Fruit fly (Drosophila melanogaster) whole organism, embryonic: ENCODE data around the gene CG33941.

Experiments used
- Adf1 ChIP-seq: fragments of 200-800 bp; sonication (Bioruptor generic); IDR thresholded peaks from 2 replicates; pipeline ENCODE4 v1.3.6; 2022; ENCODE audit warnings: missing biosample characterization, missing genetic modification characterization
- B-H1 ChIP-seq: fragments of 200-800 bp; sonication (Bioruptor generic); IDR thresholded peaks from 3 replicates; pipeline ENCODE4 v1.3.6; 2022; ENCODE audit warnings: missing biosample characterization, missing genetic modification characterization
- BtbVII ChIP-seq: fragments of 200-800 bp; sonication (Bioruptor generic); optimal IDR thresholded peaks from 3 replicates; lab custom pipeline; 2017; ENCODE audit warnings: missing biosample characterization, mild to moderate bottlenecking, missing genetic modification characterization
- CG1024 ChIP-seq: fragments of 200-800 bp; sonication (Bioruptor generic); IDR thresholded peaks from 2 replicates; pipeline ENCODE4 v1.3.6; 2022; ENCODE audit warnings: missing biosample characterization, missing genetic modification characterization
- CG12744 ChIP-seq: fragments of 200-800 bp; sonication (Bioruptor generic); optimal IDR thresholded peaks from 2 replicates; lab custom pipeline; 2016; ENCODE audit warnings: missing biosample characterization, missing genetic modification characterization
- CG13775 ChIP-seq: fragments of 200-800 bp; sonication (Bioruptor generic); optimal IDR thresholded peaks from 3 replicates; lab custom pipeline; 2017; ENCODE audit warnings: missing biosample characterization, mild to moderate bottlenecking, missing genetic modification characterization
- CG15479 ChIP-seq: fragments of 200-800 bp; sonication (Bioruptor generic); optimal IDR thresholded peaks from 3 replicates; lab custom pipeline; 2019; ENCODE audit warnings: missing biosample characterization, mild to moderate bottlenecking, missing genetic modification characterization, moderate library complexity
- CG1603 ChIP-seq: fragments of 200-800 bp; sonication (Bioruptor generic); optimal IDR thresholded peaks from 2 replicates; lab custom pipeline; 2019; ENCODE audit warnings: missing biosample characterization, mild to moderate bottlenecking, missing genetic modification characterization, moderate library complexity
- CG1832 ChIP-seq: fragments of 200-800 bp; sonication (Bioruptor generic); optimal IDR thresholded peaks from 2 replicates; lab custom pipeline; 2017; ENCODE audit warnings: missing biosample characterization, mild to moderate bottlenecking, missing genetic modification characterization, inconsistent platforms
- CG2875 ChIP-seq: fragments of 200-800 bp; sonication (Bioruptor generic); optimal IDR thresholded peaks from 2 replicates; lab custom pipeline; 2017; ENCODE audit warnings: missing biosample characterization, mild to moderate bottlenecking, missing genetic modification characterization, missing genetic modification reagents
- CG3838 ChIP-seq: fragments of 200-800 bp; sonication (Bioruptor generic); optimal IDR thresholded peaks from 3 replicates; lab custom pipeline; 2016; ENCODE audit warnings: missing biosample characterization, missing genetic modification characterization
- CG3847 ChIP-seq: fragments of 200-800 bp; sonication (Bioruptor generic); IDR thresholded peaks from 2 replicates; pipeline ENCODE4 v1.3.6; 2022; ENCODE audit warnings: missing biosample characterization, missing genetic modification characterization
- CG7372 ChIP-seq: fragments of 200-800 bp; sonication (Bioruptor generic); IDR thresholded peaks from 2 replicates; pipeline ENCODE4 v1.3.6; 2022; ENCODE audit warnings: missing biosample characterization, missing genetic modification characterization
- CG7745 ChIP-seq: fragments of 200-800 bp; sonication (Bioruptor generic); optimal IDR thresholded peaks from 2 replicates; lab custom pipeline; 2018; ENCODE audit warnings: missing biosample characterization, mild to moderate bottlenecking, missing genetic modification characterization, moderate library complexity
- CG7987 ChIP-seq: fragments of 200-800 bp; sonication (Bioruptor generic); optimal IDR thresholded peaks from 2 replicates; lab custom pipeline; 2018; ENCODE audit warnings: missing biosample characterization, mild to moderate bottlenecking, missing genetic modification characterization, moderate library complexity
- CHES-1-like ChIP-seq: fragments of 200-800 bp; sonication (Bioruptor generic); optimal IDR thresholded peaks from 2 replicates; lab custom pipeline; 2016; ENCODE audit warnings: missing biosample characterization, missing genetic modification characterization
- Chrac-16 ChIP-seq: fragments of 200-800 bp; sonication (Bioruptor generic); optimal IDR thresholded peaks from 3 replicates; lab custom pipeline; 2016; ENCODE audit warnings: missing biosample characterization, missing genetic modification characterization
- CoRest ChIP-seq: fragments of 200-800 bp; sonication (Bioruptor generic); optimal IDR thresholded peaks from 3 replicates; lab custom pipeline; 2018; ENCODE audit warnings: missing biosample characterization, mild to moderate bottlenecking, missing genetic modification characterization, moderate library complexity
- D19A ChIP-seq: fragments of 200-800 bp; optimal IDR thresholded peaks from 3 replicates; lab custom pipeline; 2019; ENCODE audit warnings: missing biosample characterization, mild to moderate bottlenecking, missing genetic modification characterization, moderate library complexity
- D19B ChIP-seq: fragments of 200-800 bp; sonication (Bioruptor generic); optimal IDR thresholded peaks from 2 replicates; lab custom pipeline; 2017; ENCODE audit warnings: missing biosample characterization, mild to moderate bottlenecking, missing genetic modification characterization
- Dek ChIP-seq: fragments of 200-800 bp; sonication (Bioruptor generic); optimal IDR thresholded peaks from 3 replicates; lab custom pipeline; 2019; ENCODE audit warnings: missing biosample characterization, mild to moderate bottlenecking, missing genetic modification characterization, moderate library complexity
- Ets65A ChIP-seq: fragments of 200-800 bp; sonication (Bioruptor generic); peaks from one replicate; lab custom pipeline; 2016; ENCODE audit warnings: missing biosample characterization, missing genetic modification characterization
- Ets97D ChIP-seq: fragments of 200-800 bp; sonication (Bioruptor generic); optimal IDR thresholded peaks from 3 replicates; lab custom pipeline; 2016; ENCODE audit warnings: missing biosample characterization, missing genetic modification characterization
- Fer3 ChIP-seq: fragments of 200-800 bp; sonication (Bioruptor generic); optimal IDR thresholded peaks from 2 replicates; lab custom pipeline; 2018; ENCODE audit warnings: missing biosample characterization, mild to moderate bottlenecking, missing genetic modification characterization, moderate library complexity
- Hmr ChIP-seq: fragments of 200-800 bp; sonication (Bioruptor generic); optimal IDR thresholded peaks from 3 replicates; lab custom pipeline; 2017; ENCODE audit warnings: mild to moderate bottlenecking, missing biosample characterization, missing genetic modification reagents, missing genetic modification characterization
- Lpt ChIP-seq: fragments of >200 bp; optimal IDR thresholded peaks from 2 replicates; lab custom pipeline; 2018; ENCODE audit warnings: missing biosample characterization, missing genetic modification characterization
- Mrtf ChIP-seq: fragments of 200-800 bp; sonication (Bioruptor generic); IDR thresholded peaks from 3 replicates; pipeline ENCODE4 v1.3.6; 2022; ENCODE audit warnings: missing biosample characterization, missing genetic modification characterization
- Pdp1 ChIP-seq, 2 experiments: fragments of 200-800 bp; sonication (Bioruptor generic); optimal IDR thresholded peaks; 3 replicates each; lab custom pipeline; 2016; ENCODE audit warnings: missing biosample characterization in 2 of 2, missing genetic modification characterization in 2 of 2, mild to moderate bottlenecking in 1 of 2, moderate library complexity in 1 of 2
- Scr ChIP-seq: fragments of 200-800 bp; sonication (Bioruptor generic); IDR thresholded peaks from 2 replicates; pipeline ENCODE4 v1.3.6; 2022; ENCODE audit warnings: missing biosample characterization, missing genetic modification characterization; ENCODE audit not compliant: partially characterized antibody
- Six4 ChIP-seq: fragments of 200-800 bp; sonication (Bioruptor generic); optimal IDR thresholded peaks from 2 replicates; lab custom pipeline; 2016; ENCODE audit warnings: missing biosample characterization, missing genetic modification characterization
- Sox100B ChIP-seq: fragments of 200-800 bp; sonication (Bioruptor generic); optimal IDR thresholded peaks from 3 replicates; lab custom pipeline; 2018; ENCODE audit warnings: missing biosample characterization, mild to moderate bottlenecking, missing genetic modification characterization
- Usf ChIP-seq: fragments of 200-800 bp; sonication (Bioruptor generic); optimal IDR thresholded peaks from 2 replicates; lab custom pipeline; 2017; ENCODE audit warnings: missing genotype, missing biosample characterization, missing genetic modification characterization
- al ChIP-seq: fragments of 200-800 bp; sonication (Bioruptor generic); IDR thresholded peaks from 2 replicates; pipeline ENCODE4 v1.3.6; 2022; ENCODE audit warnings: missing biosample characterization, missing genetic modification characterization
- bigmax ChIP-seq: fragments of 200-800 bp; sonication (Bioruptor generic); optimal IDR thresholded peaks from 2 replicates; lab custom pipeline; 2018; ENCODE audit warnings: missing biosample characterization, mild to moderate bottlenecking, missing genetic modification characterization
- crol ChIP-seq: fragments of 200-800 bp; sonication (Bioruptor generic); IDR thresholded peaks from 2 replicates; pipeline ENCODE4 v1.3.6; 2022; ENCODE audit warnings: missing biosample characterization, missing genetic modification characterization
- dan ChIP-seq: fragments of 200-800 bp; sonication (Bioruptor generic); IDR thresholded peaks from 2 replicates; pipeline ENCODE4 v1.3.6; 2022; ENCODE audit warnings: missing biosample characterization, missing genetic modification characterization
- dati ChIP-seq: fragments of 200-800 bp; sonication (Bioruptor generic); IDR thresholded peaks from 2 replicates; pipeline ENCODE4 v1.3.6; 2022; ENCODE audit warnings: missing biosample characterization, missing genetic modification characterization
- fd102C ChIP-seq: fragments of 200-800 bp; sonication (Bioruptor generic); optimal IDR thresholded peaks from 2 replicates; lab custom pipeline; 2018; ENCODE audit warnings: missing biosample characterization, mild to moderate bottlenecking, missing genetic modification characterization, moderate library complexity
- gt ChIP-seq: fragments of 200-800 bp; sonication (Bioruptor generic); IDR thresholded peaks from 2 replicates; pipeline ENCODE4 v1.3.6; 2022; ENCODE audit warnings: missing biosample characterization, missing genetic modification characterization
- hb ChIP-seq: fragments of 200-800 bp; sonication (Bioruptor generic); IDR thresholded peaks from 3 replicates; pipeline ENCODE4 v1.3.6; 2022; ENCODE audit warnings: missing biosample characterization, missing genetic modification characterization; ENCODE audit not compliant: partially characterized antibody
- lmd ChIP-seq: fragments of 200-800 bp; sonication (Bioruptor generic); IDR thresholded peaks from 2 replicates; pipeline ENCODE4 v1.3.6; 2022; ENCODE audit warnings: missing biosample characterization, missing genetic modification characterization
- lov ChIP-seq, 2 experiments: fragments of 200-800 bp in 1 of 2; fragments of >200 bp in 1 of 2; sonication (Bioruptor generic) in 1 of 2; IDR thresholded peaks in 1 of 2; optimal IDR thresholded peaks in 1 of 2; 2 replicates in 1 of 2; 3 replicates in 1 of 2; pipeline versions ENCODE4 v1.3.6 to Lab custom; 2017 to 2022; ENCODE audit warnings: missing biosample characterization in 1 of 2, missing genetic modification characterization in 1 of 2
- luna ChIP-seq: fragments of 200-800 bp; sonication (Bioruptor generic); optimal IDR thresholded peaks from 2 replicates; lab custom pipeline; 2016; ENCODE audit warnings: missing biosample characterization, missing genetic modification characterization
- nau ChIP-seq: fragments of 200-800 bp; sonication (Bioruptor generic); optimal IDR thresholded peaks from 3 replicates; lab custom pipeline; 2017; ENCODE audit warnings: missing biosample characterization, mild to moderate bottlenecking, missing genetic modification characterization, missing genetic modification reagents
- shn ChIP-seq: fragments of 200-800 bp; sonication (Bioruptor generic); optimal IDR thresholded peaks from 3 replicates; lab custom pipeline; 2016; ENCODE audit warnings: missing biosample characterization, missing genetic modification characterization
- sim ChIP-seq: fragments of 200-800 bp; sonication (Bioruptor generic); IDR thresholded peaks from 2 replicates; pipeline ENCODE4 v1.3.6; 2022; ENCODE audit warnings: missing biosample characterization, missing genetic modification characterization
- sug ChIP-seq: fragments of 200-800 bp; optimal IDR thresholded peaks from 2 replicates; lab custom pipeline; 2019; ENCODE audit warnings: missing biosample characterization, mild to moderate bottlenecking, missing genetic modification characterization, moderate library complexity
- toy ChIP-seq: fragments of 200-800 bp; sonication (Bioruptor generic); IDR thresholded peaks from 2 replicates; pipeline ENCODE4 v1.3.6; 2022; ENCODE audit warnings: missing biosample characterization, missing genetic modification characterization
- usp ChIP-seq: fragments of >200 bp; optimal IDR thresholded peaks from 2 replicates; lab custom pipeline; 2017; ENCODE audit warnings: missing biosample characterization, missing genetic modification characterization

Gene CG33941

dm6 chr4:485796-486195 is 18.5 kb downstream of the CG33941 start:
- no peak for TF ChIP-seq al (GFP tag; lab: Robert Waterston, UW)
- TF ChIP-seq lov (optimal IDR thresholded peaks at IDR 0.05; lab: Kevin White, UChicago): no peak
- TF ChIP-seq lov (GFP tag; IDR thresholded peaks at IDR 0.05; lab: Robert Waterston, UW): no peak
- TF ChIP-seq Pdp1 (GFP tag; optimal IDR thresholded peaks at IDR 0.05; lab: Kevin White, UChicago): peak in 1 of 2 experiments; percentile 78
- TF ChIP-seq D19A (tag; lab: Kevin White, UChicago): peak; percentile 2

dm6 chr4:486435-486834 is 19.1 kb downstream of the CG33941 start:
- TF ChIP-seq CG7987 (GFP tag; lab: Kevin White, UChicago) (peak; percentile 17), CG15479 (GFP tag; lab: Kevin White, UChicago) (no peak), toy (GFP tag; lab: Robert Waterston, UW) (no peak), lmd (GFP tag; lab: Robert Waterston, UW) (no peak), CG7372 (GFP tag; lab: Robert Waterston, UW) (0 out of 2 replicates have a peak, but pooled peaks have one; percentile 18), CG2875 (no peak), D19A (tag; lab: Kevin White, UChicago) (no peak), CG7745 (peak; percentile 62), crol (GFP tag; lab: Robert Waterston, UW) (no peak), Mrtf (GFP tag; lab: Robert Waterston, UW) (no peak), D19B (no peak), B-H1 (no peak), CHES-1-like (GFP tag; lab: Kevin White, UChicago) (no peak), Fer3 (tag; lab: Kevin White, UChicago) (peak; percentile 33), hb (GFP tag; lab: Robert Waterston, UW) (no peak; the same call in 1 of the 3 replicates), fd102C (no peak), nau (GFP tag; lab: Kevin White, UChicago) (no peak), Usf (no peak), usp (no peak), bigmax (GFP tag; lab: Kevin White, UChicago) (no peak), sug (tag; lab: Kevin White, UChicago) (peak; percentile 39), CoRest (tag; lab: Kevin White, UChicago) (peak; percentile 64), CG1024 (GFP tag; lab: Robert Waterston, UW) (no peak), Dek (tag; lab: Kevin White, UChicago) (no peak), CG3838 (GFP tag; lab: Kevin White, UChicago) (no peak), CG12744 (GFP tag; lab: Kevin White, UChicago) (no peak), Sox100B (GFP tag; lab: Kevin White, UChicago) (peak; percentile 14), luna (GFP tag; lab: Kevin White, UChicago) (peak; percentile 56), CG1603 (tag; lab: Kevin White, UChicago) (peak; percentile 72), CG13775 (GFP tag; lab: Kevin White, UChicago) (no peak), Ets97D (GFP tag; lab: Kevin White, UChicago) (peak; percentile 95), Scr (peak; percentile 92), CG3847 (GFP tag; lab: Robert Waterston, UW) (no peak), BtbVII (GFP tag; lab: Kevin White, UChicago) (no peak), Lpt (GFP tag; lab: Kevin White, UChicago) (no peak), gt (no peak), dati (no peak), dan (GFP tag; lab: Robert Waterston, UW) (no peak), shn (GFP tag; lab: Kevin White, UChicago) (peak; percentile 46), Ets65A (GFP tag; lab: Kevin White, UChicago) (peak; percentile 97), CG1832 (GFP tag; lab: Kevin White, UChicago) (no peak), Chrac-16 (GFP tag; lab: Kevin White, UChicago) (peak; percentile 50), Six4 (GFP tag; lab: Kevin White, UChicago) (no peak), Hmr (GFP tag; lab: Kevin White, UChicago) (peak; percentile 87), sim (GFP tag; lab: Robert Waterston, UW) (no peak), Adf1 (GFP tag; lab: Robert Waterston, UW) (no peak)
